Worm (Caenorhabditis elegans) whole organism, early embryonic: ENCODE results near the gene T26E4.9.
"Not testable (repeated sequence)": the region's sequence is repeated elsewhere in the genome, so short reads cannot be mapped to it uniquely, and the experiment has no call there.

Experiments
- B0310.2 ChIP-seq: sonication (generic microtip); optimal IDR thresholded peaks from 2 replicates; lab custom pipeline; 2016; ENCODE audit warnings: mild to moderate bottlenecking, missing genetic modification characterization, missing compliant biosample characterization
- F13C5.2 ChIP-seq: sonication (generic microtip); optimal IDR thresholded peaks from 2 replicates; lab custom pipeline; 2017; ENCODE audit warnings: mild to moderate bottlenecking, missing genetic modification characterization, inconsistent platforms, missing compliant biosample characterization
- aly-1 ChIP-seq: sonication (generic microtip); optimal IDR thresholded peaks from 2 replicates; lab custom pipeline; 2016; ENCODE audit warnings: missing genetic modification characterization, missing compliant biosample characterization
- ama-1 ChIP-seq: fragments of 150-350 bp; optimal IDR thresholded peaks from 2 replicates; lab custom pipeline; 2014
- ceh-13 ChIP-seq: fragments of 200-800 bp; sonication (Bioruptor generic); optimal IDR thresholded peaks from 2 replicates; lab custom pipeline; 2018; ENCODE audit warnings: mild to moderate bottlenecking, missing genetic modification characterization, missing compliant biosample characterization
- ceh-36 ChIP-seq: sonication (generic microtip); optimal IDR thresholded peaks from 2 replicates; lab custom pipeline; 2016; ENCODE audit warnings: missing genetic modification characterization, inconsistent platforms, missing compliant biosample characterization
- ets-7 ChIP-seq: sonication (generic microtip); optimal IDR thresholded peaks from 2 replicates; lab custom pipeline; 2016; ENCODE audit warnings: missing genotype, missing genetic modification characterization, missing compliant biosample characterization
- flt-1 ChIP-seq: fragments of 200-800 bp; sonication (Bioruptor generic); IDR thresholded peaks from 2 replicates; pipeline ENCODE4 v1.3.6; 2022; ENCODE audit warnings: missing genetic modification characterization, missing compliant biosample characterization
- hmbx-1 ChIP-seq: sonication (generic microtip); optimal IDR thresholded peaks from 2 replicates; lab custom pipeline; 2016; ENCODE audit warnings: mild to moderate bottlenecking, missing genetic modification characterization, missing compliant biosample characterization
- hmg-4 ChIP-seq: fragments of 200-800 bp; sonication (Bioruptor generic); optimal IDR thresholded peaks from 2 replicates; lab custom pipeline; 2018; ENCODE audit warnings: mild to moderate bottlenecking, missing genetic modification characterization, missing compliant biosample characterization
- hnd-1 ChIP-seq: sonication (generic microtip); optimal IDR thresholded peaks from 2 replicates; lab custom pipeline; 2016; ENCODE audit warnings: missing genetic modification characterization, missing compliant biosample characterization
- pes-1 ChIP-seq: fragments of 200-800 bp; sonication (Bioruptor generic); IDR thresholded peaks from 2 replicates; pipeline ENCODE4 v1.3.6; 2022; ENCODE audit warnings: missing genetic modification reagents, missing genetic modification characterization, missing compliant biosample characterization
- scrt-1 ChIP-seq: fragments of 200-800 bp; sonication (Bioruptor generic); IDR thresholded peaks from 2 replicates; pipeline ENCODE4 v1.3.6; 2022; ENCODE audit warnings: missing genetic modification characterization, missing compliant biosample characterization
- sea-1 ChIP-seq: fragments of 200-800 bp; sonication (Bioruptor generic); conservative IDR thresholded peaks from 2 replicates; pipeline ENCODE4 v1.3.6; 2022; ENCODE audit warnings: missing genetic modification characterization, missing compliant biosample characterization
- tbx-11 ChIP-seq: fragments of 200-800 bp; sonication (Bioruptor generic); IDR thresholded peaks from 2 replicates; pipeline ENCODE4 v1.3.6; 2022; ENCODE audit warnings: missing genetic modification characterization, missing compliant biosample characterization
- tbx-37 ChIP-seq: fragments of 200-800 bp; sonication (Bioruptor generic); conservative IDR thresholded peaks from 2 replicates; pipeline ENCODE4 v1.3.6; 2022; ENCODE audit warnings: missing genetic modification reagents, missing genetic modification characterization, missing compliant biosample characterization
- tra-4 ChIP-seq: sonication (generic microtip); optimal IDR thresholded peaks from 2 replicates; lab custom pipeline; 2017; ENCODE audit warnings: missing genetic modification characterization, missing compliant biosample characterization

T26E4.9 gene

DNA sequence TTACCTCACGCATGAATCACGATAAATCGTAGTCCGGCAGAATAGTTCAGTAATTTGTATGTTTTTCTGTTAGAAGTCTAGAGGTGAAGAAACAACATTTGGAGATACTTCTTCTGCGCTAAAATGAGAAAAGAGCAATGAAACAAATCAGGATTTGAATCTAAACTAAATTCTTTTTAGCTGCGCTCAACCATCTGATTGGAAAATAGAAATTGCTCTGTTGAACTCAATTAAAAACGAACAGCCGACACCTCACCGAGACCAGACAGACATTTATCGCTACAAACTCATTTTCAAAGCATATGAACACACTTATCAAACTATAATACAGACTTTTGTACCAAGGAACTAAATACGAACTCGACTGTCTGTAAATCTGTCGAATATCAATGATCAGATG, at the start of gene T26E4.9:
TSS of gene T26E4.9 (minus strand) at position 101 of the 400 bp plus-strand sequence.
- TF ChIP-seq aly-1, F13C5.2, ets-7 (tag; lab: Kevin White, UChicago): not testable (repeated sequence)

DNA sequence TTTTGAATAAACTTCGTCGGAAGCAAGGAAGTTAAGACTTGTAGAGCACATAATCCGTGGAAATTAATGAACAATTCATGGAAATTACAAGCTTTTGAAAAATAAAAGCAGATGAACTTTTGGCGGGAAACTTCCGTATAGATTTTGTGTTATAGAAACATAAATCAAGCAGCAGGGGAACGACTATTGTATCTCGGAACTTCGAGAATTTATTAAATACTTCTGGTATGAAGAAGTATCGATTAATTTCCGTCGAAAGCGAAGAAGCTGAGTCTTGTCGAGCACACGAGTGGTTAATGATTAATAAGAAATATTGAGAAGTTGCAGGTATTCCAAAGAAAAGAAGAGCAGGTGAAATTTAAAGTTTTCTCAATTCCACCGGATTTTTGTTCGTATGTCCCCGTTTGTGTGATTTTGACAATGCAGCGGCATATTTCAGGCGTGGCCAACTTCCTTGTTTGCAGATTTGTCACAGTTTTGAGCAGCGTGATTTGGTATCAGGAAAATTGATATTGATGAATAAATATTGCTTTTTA, 47.8 kb upstream of the T26E4.9 start, which contains the start of gene srh-147:
TSS of gene srh-147 (minus strand) at position 51 of the 536 bp plus-strand sequence.
- not testable (repeated sequence) for TF ChIP-seq hmg-4 (GFP tag; lab: Kevin White, UChicago); hmbx-1 (tag; lab: Kevin White, UChicago); ets-7 (tag; lab: Kevin White, UChicago)

DNA sequence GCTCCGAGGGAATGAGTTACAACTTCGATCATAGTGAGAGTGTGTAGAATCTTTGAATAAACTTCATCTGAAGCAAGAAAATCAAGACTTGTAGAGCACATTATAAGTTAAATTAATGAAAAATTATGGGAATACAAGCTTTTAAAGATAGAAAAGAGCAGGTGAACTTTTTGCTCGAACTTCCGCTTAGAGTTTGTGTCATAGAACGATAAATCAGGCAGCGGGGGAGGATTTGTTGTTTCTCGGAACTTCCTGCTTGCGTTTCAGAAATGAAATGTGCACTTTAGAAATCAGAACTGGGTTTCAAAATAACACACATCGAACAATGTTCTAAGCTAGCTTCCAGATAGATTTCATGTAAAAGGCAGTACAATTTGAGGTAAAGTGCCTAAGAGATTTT, 38.6 kb upstream of the T26E4.9 start, which contains the start of gene srh-149:
TSS of gene srh-149 (minus strand) at position 101 of the 400 bp plus-strand sequence.
- TF ChIP-seq hnd-1: no peak
- no peak for TF ChIP-seq ama-1 (lab: Kevin White, UChicago)
- TF ChIP-seq flt-1 (GFP tag; lab: Robert Waterston, UW): no peak
- no peak for TF ChIP-seq pes-1 (GFP tag; lab: Robert Waterston, UW)
- no peak for TF ChIP-seq ceh-36
- no peak for TF ChIP-seq tbx-37 (GFP tag; lab: Robert Waterston, UW)
- TF ChIP-seq ets-7 (tag; lab: Kevin White, UChicago): no peak
- no peak for TF ChIP-seq tbx-11 (GFP tag; lab: Robert Waterston, UW)
- no peak for TF ChIP-seq scrt-1 (GFP tag; lab: Robert Waterston, UW)
- no peak for TF ChIP-seq tra-4 (tag; lab: Kevin White, UChicago)
- TF ChIP-seq B0310.2 (tag; lab: Kevin White, UChicago): no peak
- no peak for TF ChIP-seq aly-1 (tag; lab: Kevin White, UChicago)

DNA sequence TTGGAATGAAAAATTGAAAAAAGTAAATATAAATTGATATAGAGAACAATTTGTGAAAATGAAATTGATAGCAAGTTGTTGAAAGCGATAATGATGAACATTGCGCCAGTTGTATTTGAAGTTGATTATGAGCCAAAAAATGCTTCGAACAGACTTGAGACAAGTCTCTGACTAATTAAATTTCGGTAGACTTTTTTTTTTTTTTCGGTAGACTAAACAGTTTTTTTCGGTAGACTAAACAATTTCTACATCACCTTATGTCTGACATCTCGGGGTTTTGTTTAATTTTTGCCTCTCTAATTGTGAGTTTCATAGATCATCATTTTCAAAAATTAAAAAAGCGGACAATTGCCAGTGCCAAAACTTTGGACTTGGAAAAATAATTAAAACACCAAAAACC, 31.1 kb upstream of the T26E4.9 start, which contains the start of gene srbc-54:
TSS of gene srbc-54 (minus strand) at position 101 of the 400 bp plus-strand sequence.
- no peak for TF ChIP-seq F13C5.2 (tag; lab: Kevin White, UChicago)
- TF ChIP-seq tra-4 (tag; lab: Kevin White, UChicago): no peak
- TF ChIP-seq pes-1 (GFP tag; lab: Robert Waterston, UW): no peak
- TF ChIP-seq ama-1 (lab: Kevin White, UChicago): no peak

DNA sequence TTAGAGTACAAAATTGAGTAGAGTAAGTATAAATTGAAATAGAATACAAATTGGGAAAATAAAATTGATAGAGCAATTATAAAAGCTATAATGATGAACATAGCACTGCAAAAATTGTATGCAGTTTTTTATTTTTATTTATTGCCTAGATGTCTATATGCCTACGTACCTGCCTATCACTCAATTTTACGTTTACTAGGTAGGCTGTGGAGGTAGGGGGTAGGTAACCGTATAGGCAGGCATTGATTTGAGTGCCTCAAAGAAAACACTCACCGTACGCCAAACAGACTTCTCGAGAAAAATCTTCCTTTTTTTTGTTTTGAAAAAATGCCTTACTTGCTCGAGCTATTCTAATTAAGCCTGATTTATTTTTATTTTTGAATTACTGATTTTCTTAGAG, 29.1 kb upstream of the T26E4.9 start, which contains the start of gene srbc-56:
TSS of gene srbc-56 (minus strand) at position 101 of the 400 bp plus-strand sequence.
- no peak for TF ChIP-seq flt-1 (GFP tag; lab: Robert Waterston, UW)
- TF ChIP-seq tra-4 (tag; lab: Kevin White, UChicago): no peak
- TF ChIP-seq F13C5.2 (tag; lab: Kevin White, UChicago): no peak
- no peak for TF ChIP-seq ceh-13 (GFP tag; lab: Kevin White, UChicago)
- no peak for TF ChIP-seq sea-1
- no peak for TF ChIP-seq aly-1 (tag; lab: Kevin White, UChicago)
- TF ChIP-seq tbx-37 (GFP tag; lab: Robert Waterston, UW): no peak
- no peak for TF ChIP-seq pes-1 (GFP tag; lab: Robert Waterston, UW)
- no peak for TF ChIP-seq ceh-36
- no peak for TF ChIP-seq B0310.2 (tag; lab: Kevin White, UChicago)
- no peak for TF ChIP-seq hmg-4 (GFP tag; lab: Kevin White, UChicago)
- no peak for TF ChIP-seq hmbx-1 (tag; lab: Kevin White, UChicago)
- no peak for TF ChIP-seq tbx-11 (GFP tag; lab: Robert Waterston, UW)
- no peak for TF ChIP-seq ama-1 (lab: Kevin White, UChicago)
- TF ChIP-seq scrt-1 (GFP tag; lab: Robert Waterston, UW): no peak
- TF ChIP-seq hnd-1: no peak
- no peak for TF ChIP-seq ets-7 (tag; lab: Kevin White, UChicago)

DNA sequence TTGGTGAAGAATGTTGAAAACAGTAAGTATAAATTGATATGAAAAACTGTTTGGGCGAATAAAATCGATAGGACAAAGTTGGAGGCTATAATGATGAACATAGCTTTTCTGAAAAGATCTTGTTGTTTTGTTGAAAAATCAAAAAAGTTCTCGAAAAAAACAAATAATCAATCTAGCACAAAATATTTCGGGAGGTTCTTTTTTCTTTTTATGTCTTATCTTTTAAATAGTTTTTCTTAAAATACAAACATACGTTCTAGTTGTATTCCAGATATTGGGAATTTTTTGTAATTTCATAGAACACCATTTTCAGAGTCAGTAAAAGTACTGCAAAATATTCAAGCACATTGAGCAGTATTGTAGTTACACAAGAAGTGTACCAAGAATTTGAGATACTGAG, 27.4 kb upstream of the T26E4.9 start, which contains the start of gene srbc-55:
TSS of gene srbc-55 (minus strand) at position 101 of the 400 bp plus-strand sequence.
- TF ChIP-seq flt-1 (GFP tag; lab: Robert Waterston, UW) (no peak), F13C5.2 (tag; lab: Kevin White, UChicago) (no peak), hmbx-1 (tag; lab: Kevin White, UChicago) (no peak), tra-4 (tag; lab: Kevin White, UChicago) (no peak), B0310.2 (tag; lab: Kevin White, UChicago) (no peak), aly-1 (tag; lab: Kevin White, UChicago) (no peak), pes-1 (GFP tag; lab: Robert Waterston, UW) (no peak), sea-1 (no peak), hnd-1 (no peak), ets-7 (tag; lab: Kevin White, UChicago) (no peak), hmg-4 (GFP tag; lab: Kevin White, UChicago) (no peak), tbx-11 (GFP tag; lab: Robert Waterston, UW) (no peak), ceh-13 (GFP tag; lab: Kevin White, UChicago) (no peak), tbx-37 (GFP tag; lab: Robert Waterston, UW) (no peak), ceh-36 (no peak), ama-1 (lab: Kevin White, UChicago) (no peak), scrt-1 (GFP tag; lab: Robert Waterston, UW) (no peak)

DNA sequence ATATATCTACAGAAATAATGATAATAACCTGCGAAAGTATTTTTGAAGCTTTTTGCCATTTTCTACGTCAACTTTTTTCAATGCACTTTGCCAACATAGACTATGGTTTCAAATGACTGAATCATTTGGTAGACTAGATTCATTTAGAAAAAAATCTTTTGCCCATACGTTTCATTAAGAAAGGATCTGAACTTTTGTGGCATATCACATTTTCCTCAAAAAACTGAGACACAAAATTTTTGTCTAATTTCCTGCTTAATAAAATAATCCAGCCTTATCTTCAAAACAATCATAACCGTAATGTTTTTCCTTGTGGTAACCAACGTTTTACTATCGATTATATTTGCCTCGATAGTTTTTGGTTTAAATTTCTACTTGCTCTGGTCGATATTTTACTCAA, 23.6 kb upstream of the T26E4.9 start, which contains the start of gene srbc-51:
TSS of gene srbc-51 (plus strand) at position 301 of the 400 bp plus-strand sequence.
- TF ChIP-seq sea-1 (no peak), aly-1 (tag; lab: Kevin White, UChicago) (no peak), ama-1 (lab: Kevin White, UChicago) (no peak), tra-4 (tag; lab: Kevin White, UChicago) (no peak), hmbx-1 (tag; lab: Kevin White, UChicago) (no peak), tbx-37 (GFP tag; lab: Robert Waterston, UW) (no peak)
